Fruit fly (Drosophila melanogaster) whole organism, pupa: ENCODE results near the gene CG14853.

Source experiments
- CG10348 ChIP-seq: fragments of 200-800 bp; sonication (Bioruptor generic); IDR thresholded peaks from 2 replicates; pipeline ENCODE4 v1.3.6; 2022; ENCODE audit warnings: missing biosample characterization, missing genetic modification characterization
- CG12605 ChIP-seq: fragments of 200-800 bp; sonication (Bioruptor generic); IDR thresholded peaks from 2 replicates; pipeline ENCODE4 v1.3.6; 2022; ENCODE audit warnings: missing biosample characterization, missing genetic modification characterization
- CG13204 ChIP-seq: fragments of 200-800 bp; sonication (Bioruptor generic); optimal IDR thresholded peaks from 2 replicates; lab custom pipeline; 2018; ENCODE audit warnings: missing biosample characterization, mild to moderate bottlenecking, missing genetic modification characterization, moderate library complexity
- CG14655 ChIP-seq: fragments of 200-800 bp; sonication (Bioruptor generic); optimal IDR thresholded peaks from 3 replicates; lab custom pipeline; 2017; ENCODE audit warnings: mild to moderate bottlenecking, missing biosample characterization, missing genetic modification reagents, missing genetic modification characterization
- CG15710 ChIP-seq: fragments of 200-800 bp; sonication (Bioruptor generic); optimal IDR thresholded peaks from 2 replicates; lab custom pipeline; 2018; ENCODE audit warnings: missing biosample characterization, mild to moderate bottlenecking, missing genetic modification characterization, moderate library complexity
- CG17806 ChIP-seq: fragments of 200-800 bp; sonication (Bioruptor generic); optimal IDR thresholded peaks from 2 replicates; lab custom pipeline; 2018; ENCODE audit warnings: missing biosample characterization, mild to moderate bottlenecking, missing genetic modification characterization, moderate library complexity
- CG32121 ChIP-seq: fragments of 200-800 bp; sonication (Bioruptor generic); IDR thresholded peaks from 2 replicates; pipeline ENCODE4 v1.3.6; 2022; ENCODE audit warnings: missing biosample characterization, missing genetic modification characterization
- CG34367 ChIP-seq: fragments of 200-800 bp; sonication (Bioruptor generic); optimal IDR thresholded peaks from 2 replicates; lab custom pipeline; 2018; ENCODE audit warnings: missing biosample characterization, mild to moderate bottlenecking, missing genetic modification characterization
- CG4496 ChIP-seq: fragments of 200-800 bp; sonication (Bioruptor generic); IDR thresholded peaks from 3 replicates; pipeline ENCODE4 v1.3.6; 2022; ENCODE audit warnings: missing biosample characterization, missing genetic modification characterization
- CG8159 ChIP-seq: fragments of 200-800 bp; sonication (Bioruptor generic); optimal IDR thresholded peaks from 3 replicates; lab custom pipeline; 2018; ENCODE audit warnings: missing biosample characterization, mild to moderate bottlenecking, missing genetic modification characterization, moderate library complexity
- CG8301 ChIP-seq: fragments of 200-800 bp; sonication (Bioruptor generic); optimal IDR thresholded peaks from 2 replicates; lab custom pipeline; 2018; ENCODE audit warnings: missing biosample characterization, mild to moderate bottlenecking, missing genetic modification characterization
- CG9948 ChIP-seq: fragments of 200-800 bp; sonication (Bioruptor generic); optimal IDR thresholded peaks from 2 replicates; lab custom pipeline; 2018; ENCODE audit warnings: missing biosample characterization, mild to moderate bottlenecking, missing genetic modification characterization, moderate library complexity
- D1 ChIP-seq: fragments of 200-800 bp; sonication (Bioruptor generic); optimal IDR thresholded peaks from 2 replicates; lab custom pipeline; 2018; ENCODE audit warnings: missing biosample characterization, mild to moderate bottlenecking, missing genetic modification characterization, moderate library complexity
- EcR ChIP-seq: fragments of 200-800 bp; sonication (Bioruptor generic); optimal IDR thresholded peaks from 3 replicates; lab custom pipeline; 2019; ENCODE audit warnings: missing biosample characterization, missing genetic modification characterization, mild to moderate bottlenecking, moderate library complexity, missing genetic modification reagents
- Ets98B ChIP-seq: fragments of 200-800 bp; sonication (Bioruptor generic); IDR thresholded peaks from 2 replicates; pipeline ENCODE4 v1.3.6; 2022; ENCODE audit warnings: missing biosample characterization, missing genetic modification characterization
- Pif1A ChIP-seq: fragments of 200-800 bp; sonication (Bioruptor generic); optimal IDR thresholded peaks from 3 replicates; lab custom pipeline; 2016; ENCODE audit warnings: missing biosample characterization, missing genetic modification characterization
- Pif1B ChIP-seq: fragments of 200-800 bp; sonication (Bioruptor generic); optimal IDR thresholded peaks from 3 replicates; lab custom pipeline; 2016; ENCODE audit warnings: missing biosample characterization, missing genetic modification characterization
- Snoo ChIP-seq: fragments of 200-800 bp; sonication (Bioruptor generic); optimal IDR thresholded peaks from 3 replicates; lab custom pipeline; 2017; ENCODE audit warnings: missing biosample characterization, mild to moderate bottlenecking, missing genetic modification characterization, inconsistent platforms
- fd96Ca ChIP-seq: fragments of 200-800 bp; sonication (Bioruptor generic); IDR thresholded peaks from 3 replicates; pipeline ENCODE4 v1.3.6; 2022; ENCODE audit warnings: missing biosample characterization, missing genetic modification characterization
- gl ChIP-seq: fragments of 200-800 bp; sonication (Bioruptor generic); optimal IDR thresholded peaks from 2 replicates; lab custom pipeline; 2018; ENCODE audit warnings: missing biosample characterization, mild to moderate bottlenecking, missing genetic modification characterization
- rn ChIP-seq: fragments of 200-800 bp; sonication (Bioruptor generic); IDR thresholded peaks from 2 replicates; pipeline ENCODE4 v1.3.6; 2022; ENCODE audit warnings: missing biosample characterization, missing genetic modification characterization

CG14853 gene

dm6 chr3R:14651076-14651662 is 41.7 kb downstream of the CG14853 start:
- TF ChIP-seq gl (tag; lab: Kevin White, UChicago) (peak; percentile 3), CG13204 (GFP tag; lab: Kevin White, UChicago) (peak; percentile 6), EcR (GFP tag; lab: Kevin White, UChicago) (peak; percentile 93), CG32121 (GFP tag; lab: Robert Waterston, UW) (no peak)

dm6 chr3R:14652301-14652880 is 42.9 kb downstream of the CG14853 start:
- TF ChIP-seq rn, result no peak
- no peak for TF ChIP-seq CG12605 (GFP tag; lab: Robert Waterston, UW)
- no peak for TF ChIP-seq CG8301 (tag; lab: Kevin White, UChicago)
- no peak for TF ChIP-seq gl (tag; lab: Kevin White, UChicago)

dm6 chr3R:14653039-14653852 is 43.8 kb downstream of the CG14853 start:
- TF ChIP-seq Pif1B (GFP tag; lab: Kevin White, UChicago), result no peak
- TF ChIP-seq CG12605 (GFP tag; lab: Robert Waterston, UW), result no peak
- no peak for TF ChIP-seq Pif1A
- no peak for TF ChIP-seq rn
- peak; percentile 79 for TF ChIP-seq EcR (GFP tag; lab: Kevin White, UChicago)
- TF ChIP-seq CG34367 (tag; lab: Kevin White, UChicago), result no peak
- peak; percentile 56 for TF ChIP-seq CG13204 (GFP tag; lab: Kevin White, UChicago)
- TF ChIP-seq fd96Ca (GFP tag; lab: Robert Waterston, UW), result peak; percentile 54
- TF ChIP-seq Ets98B, result peak; percentile 54
- no peak for TF ChIP-seq CG17806 (tag; lab: Kevin White, UChicago)
- TF ChIP-seq CG14655 (GFP tag; lab: Kevin White, UChicago), result peak; percentile 22
- peak; percentile 55 for TF ChIP-seq CG32121 (GFP tag; lab: Robert Waterston, UW)
- peak; percentile 56 for TF ChIP-seq gl (tag; lab: Kevin White, UChicago)
- no peak for TF ChIP-seq CG15710
- peak; percentile 13 for TF ChIP-seq CG8301 (tag; lab: Kevin White, UChicago)
- TF ChIP-seq CG10348 (GFP tag; lab: Robert Waterston, UW), result no peak
- no peak for TF ChIP-seq CG9948 (tag; lab: Kevin White, UChicago)
- peak; percentile 26 for TF ChIP-seq Snoo (tag; lab: Kevin White, UChicago)
- no peak for TF ChIP-seq CG8159 (tag; lab: Kevin White, UChicago)
- peak; percentile 25 for TF ChIP-seq D1 (tag; lab: Kevin White, UChicago)
- TF ChIP-seq CG4496, result peak; percentile 51

- no peak for TF ChIP-seq CG17806 (tag; lab: Kevin White, UChicago)
- TF ChIP-seq CG13204 (GFP tag; lab: Kevin White, UChicago), result peak; percentile 60
- TF ChIP-seq EcR (GFP tag; lab: Kevin White, UChicago), result peak; percentile 55
- no peak for TF ChIP-seq rn
These were observed 45.0 kb downstream of the CG14853 start for dm6 chr3R:14654231-14654975.

dm6 chr3R:14654976-14655896 is 45.8 kb downstream of the CG14853 start:
- TF ChIP-seq rn, result peak; percentile 49
- peak; percentile 93 for TF ChIP-seq Ets98B
- TF ChIP-seq D1 (tag; lab: Kevin White, UChicago), result peak; percentile 28
- peak; percentile 92 for TF ChIP-seq Snoo (tag; lab: Kevin White, UChicago)
- peak; percentile 80 for TF ChIP-seq CG13204 (GFP tag; lab: Kevin White, UChicago)
- peak; percentile 83 for TF ChIP-seq gl (tag; lab: Kevin White, UChicago)
- peak; percentile 92 for TF ChIP-seq CG8301 (tag; lab: Kevin White, UChicago)
- peak; percentile 93 for TF ChIP-seq CG32121 (GFP tag; lab: Robert Waterston, UW)
- peak; percentile 89 for TF ChIP-seq CG34367 (tag; lab: Kevin White, UChicago)
- TF ChIP-seq CG8159 (tag; lab: Kevin White, UChicago), result peak; percentile 93
- peak; percentile 88 for TF ChIP-seq CG17806 (tag; lab: Kevin White, UChicago)
- TF ChIP-seq CG12605 (GFP tag; lab: Robert Waterston, UW), result peak; percentile 84
- TF ChIP-seq CG10348 (GFP tag; lab: Robert Waterston, UW), result peak; percentile 68
- TF ChIP-seq fd96Ca (GFP tag; lab: Robert Waterston, UW), result peak; percentile 95
- TF ChIP-seq CG9948 (tag; lab: Kevin White, UChicago), result peak; percentile 81
- peak; percentile 95 for TF ChIP-seq CG4496
- TF ChIP-seq CG14655 (GFP tag; lab: Kevin White, UChicago), result peak; percentile 92
- TF ChIP-seq CG15710, result peak; percentile 92
- peak; percentile 94 for TF ChIP-seq Pif1A
- TF ChIP-seq EcR (GFP tag; lab: Kevin White, UChicago), result peak; percentile 53
- TF ChIP-seq Pif1B (GFP tag; lab: Kevin White, UChicago), result peak; percentile 83
